Fruit fly (Drosophila melanogaster) whole organism, adult: Measurements from ENCODE around the gene sunz.

Experiments
- CG11617 ChIP-seq: fragments of 200-800 bp; sonication (Bioruptor generic); optimal IDR thresholded peaks from 2 replicates; lab custom pipeline; 2017; ENCODE audit warnings: mild to moderate bottlenecking, missing biosample characterization, missing genetic modification reagents, missing genetic modification characterization
- CG14711 ChIP-seq: fragments of 200-800 bp; sonication (Bioruptor generic); optimal IDR thresholded peaks from 2 replicates; lab custom pipeline; 2018; ENCODE audit warnings: missing biosample characterization, mild to moderate bottlenecking, missing genetic modification characterization, moderate library complexity
- CG1620 ChIP-seq: fragments of 200-800 bp; sonication (Bioruptor generic); optimal IDR thresholded peaks from 2 replicates; lab custom pipeline; 2016; ENCODE audit warnings: missing biosample characterization, missing genetic modification characterization
- CG33017 ChIP-seq: fragments of 200-800 bp; sonication (Bioruptor generic); optimal IDR thresholded peaks from 2 replicates; lab custom pipeline; 2018; ENCODE audit warnings: missing biosample characterization, mild to moderate bottlenecking, missing genetic modification characterization, moderate library complexity
- CG5204 ChIP-seq: fragments of 200-800 bp; sonication (Bioruptor generic); optimal IDR thresholded peaks from 2 replicates; lab custom pipeline; 2016; ENCODE audit warnings: missing biosample characterization, missing genetic modification characterization
- CG7101 ChIP-seq: fragments of 200-800 bp; sonication (Bioruptor generic); optimal IDR thresholded peaks from 2 replicates; lab custom pipeline; 2018; ENCODE audit warnings: missing biosample characterization, mild to moderate bottlenecking, missing genetic modification characterization, moderate library complexity
- Clk ChIP-seq: fragments of 200-800 bp; sonication (Bioruptor generic); optimal IDR thresholded peaks from 2 replicates; lab custom pipeline; 2017; ENCODE audit warnings: missing biosample characterization, missing genetic modification characterization
- Crg-1 ChIP-seq: fragments of 200-800 bp; sonication (Bioruptor generic); optimal IDR thresholded peaks from 2 replicates; lab custom pipeline; 2016; ENCODE audit warnings: missing biosample characterization, missing genetic modification characterization
- Mnt ChIP-seq: fragments of 200-800 bp; sonication (Bioruptor generic); optimal IDR thresholded peaks from 2 replicates; lab custom pipeline; 2016; ENCODE audit warnings: missing biosample characterization, mild to moderate bottlenecking, missing genetic modification characterization
- bab1 ChIP-seq: fragments of 200-800 bp; sonication (Bioruptor generic); optimal IDR thresholded peaks from 3 replicates; lab custom pipeline; 2019; ENCODE audit warnings: missing biosample characterization, mild to moderate bottlenecking, missing genetic modification characterization, moderate library complexity
- cnc ChIP-seq, 2 experiments: fragments of >200 bp; optimal IDR thresholded peaks; 2 replicates each; lab custom pipeline; 2017
- kay ChIP-seq: fragments of 200-800 bp; sonication (Bioruptor generic); peaks from one replicate; lab custom pipeline; 2016; ENCODE audit warnings: missing biosample characterization, missing genetic modification characterization, borderline replicate concordance
- pad ChIP-seq: fragments of 200-800 bp; sonication (Bioruptor generic); optimal IDR thresholded peaks from 3 replicates; lab custom pipeline; 2017; ENCODE audit warnings: missing biosample characterization, missing genetic modification characterization, mild to moderate bottlenecking, moderate library complexity, missing genetic modification reagents
- toe ChIP-seq: fragments of 200-800 bp; sonication (Bioruptor generic); optimal IDR thresholded peaks from 2 replicates; lab custom pipeline; 2016; ENCODE audit warnings: missing biosample characterization, missing genetic modification characterization

DNA sequence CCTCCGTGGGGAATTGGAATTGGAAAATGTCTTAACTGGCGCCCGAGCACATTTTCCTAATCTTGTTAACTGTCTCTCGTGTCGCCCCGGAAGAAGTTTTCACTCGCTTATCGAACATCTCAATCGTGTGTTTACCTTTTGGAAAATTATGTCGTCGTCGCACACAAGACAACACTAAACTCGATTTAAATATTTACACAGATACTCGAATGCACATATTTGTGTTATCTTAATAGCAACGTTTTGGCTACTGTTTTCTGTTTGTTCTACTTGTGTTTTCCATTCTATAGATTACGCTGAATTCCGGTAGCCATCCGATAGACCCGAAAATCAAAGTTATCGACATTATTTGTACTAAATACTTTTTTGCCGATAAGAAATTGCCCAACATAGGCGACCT, 37.3 kb downstream of the sunz start:
- TF ChIP-seq bab1 (GFP tag; lab: Kevin White, UChicago), result no peak
- TF ChIP-seq cnc (optimal IDR thresholded peaks at IDR 0.05; lab: Kevin White, UChicago), result no peak
- no peak for TF ChIP-seq CG5204 (GFP tag; lab: Kevin White, UChicago)
- no peak for TF ChIP-seq kay (GFP tag; lab: Kevin White, UChicago)
- no peak for TF ChIP-seq CG1620 (GFP tag; lab: Kevin White, UChicago)
- no peak for TF ChIP-seq Crg-1 (GFP tag; lab: Kevin White, UChicago)
- TF ChIP-seq CG11617, result no peak
- no peak for TF ChIP-seq toe (GFP tag; lab: Kevin White, UChicago)
- TF ChIP-seq CG14711 (tag; lab: Kevin White, UChicago), result no peak
- no peak for TF ChIP-seq Clk (GFP tag; lab: Kevin White, UChicago)
- no peak for TF ChIP-seq pad (GFP tag; lab: Kevin White, UChicago)
- no peak for TF ChIP-seq Mnt (GFP tag; lab: Kevin White, UChicago)
- no peak for TF ChIP-seq CG7101
- TF ChIP-seq CG33017 (tag; lab: Kevin White, UChicago), result no peak
